Fruit fly (Drosophila melanogaster) whole organism, embryonic: ENCODE results near the gene Leash.
A peak's percentile ranks its signal among the peaks of the same experiment; 100 is the strongest.

Experiments used
- CG10543 ChIP-seq: fragments of 200-800 bp; sonication (Bioruptor generic); optimal IDR thresholded peaks from 3 replicates; lab custom pipeline; 2017; ENCODE audit warnings: missing biosample characterization, mild to moderate bottlenecking, missing genetic modification characterization, moderate library complexity
- CG10959 ChIP-seq: fragments of 200-800 bp; sonication (Bioruptor generic); IDR thresholded peaks from 2 replicates; pipeline ENCODE4 v1.3.6; 2022; ENCODE audit warnings: missing biosample characterization, missing genetic modification characterization
- CG12071 ChIP-seq: fragments of 200-800 bp; sonication (Bioruptor generic); optimal IDR thresholded peaks from 3 replicates; lab custom pipeline; 2018; ENCODE audit warnings: missing biosample characterization, mild to moderate bottlenecking, missing genetic modification characterization
- CG12659 ChIP-seq: fragments of 200-800 bp; sonication (Bioruptor generic); optimal IDR thresholded peaks from 3 replicates; lab custom pipeline; 2017; ENCODE audit warnings: mild to moderate bottlenecking, missing biosample characterization, missing genetic modification reagents, missing genetic modification characterization
- CG13287 ChIP-seq: fragments of 200-800 bp; sonication (Bioruptor generic); IDR thresholded peaks from 2 replicates; pipeline ENCODE4 v1.3.6; 2022; ENCODE audit warnings: missing biosample characterization, missing genetic modification characterization; ENCODE audit not compliant: partially characterized antibody
- CG14014 ChIP-seq: fragments of 200-800 bp; sonication (Bioruptor generic); IDR thresholded peaks from 2 replicates; pipeline ENCODE4 v1.3.6; 2022; ENCODE audit warnings: missing biosample characterization, missing genetic modification characterization
- CG2199 ChIP-seq: fragments of 200-800 bp; sonication (Bioruptor generic); IDR thresholded peaks from 3 replicates; pipeline ENCODE4 v1.3.6; 2022; ENCODE audit warnings: missing biosample characterization, missing genetic modification characterization
- CG30431 ChIP-seq: fragments of 200-800 bp; sonication (Bioruptor generic); optimal IDR thresholded peaks from 2 replicates; lab custom pipeline; 2017; ENCODE audit warnings: missing biosample characterization, missing genetic modification characterization
- CG31365 ChIP-seq: fragments of 200-800 bp; sonication (Bioruptor generic); optimal IDR thresholded peaks from 2 replicates; lab custom pipeline; 2018; ENCODE audit warnings: missing biosample characterization, mild to moderate bottlenecking, missing genetic modification characterization
- CG32772 ChIP-seq: fragments of 200-800 bp; sonication (Bioruptor generic); IDR thresholded peaks from 2 replicates; pipeline ENCODE4 v1.3.6; 2022; ENCODE audit warnings: missing biosample characterization, missing genetic modification characterization
- CG42726 ChIP-seq: fragments of 200-800 bp; sonication (Bioruptor generic); IDR thresholded peaks from 2 replicates; pipeline ENCODE4 v1.3.6; 2022; ENCODE audit warnings: missing biosample characterization, missing genetic modification characterization; ENCODE audit not compliant: partially characterized antibody
- CG6791 ChIP-seq: fragments of 200-800 bp; sonication (Bioruptor generic); IDR thresholded peaks from 3 replicates; pipeline ENCODE4 v1.3.6; 2022; ENCODE audit warnings: missing biosample characterization, missing genetic modification characterization; ENCODE audit not compliant: partially characterized antibody
- CG7357 ChIP-seq: fragments of 200-800 bp; sonication (Bioruptor generic); IDR thresholded peaks from 3 replicates; pipeline ENCODE4 v1.3.6; 2022; ENCODE audit warnings: missing biosample characterization, missing genetic modification characterization
- CG9437 ChIP-seq: fragments of 200-800 bp; sonication (Bioruptor generic); optimal IDR thresholded peaks from 2 replicates; lab custom pipeline; 2018; ENCODE audit warnings: missing biosample characterization, mild to moderate bottlenecking, missing genetic modification characterization
- CTCF ChIP-seq: fragments of 200-800 bp; sonication (Bioruptor generic); optimal IDR thresholded peaks from 2 replicates; lab custom pipeline; 2017; ENCODE audit warnings: missing biosample characterization, mild to moderate bottlenecking, missing genetic modification characterization, moderate library complexity
- Dip2 ChIP-seq: fragments of 200-800 bp; sonication (Bioruptor generic); IDR thresholded peaks from 2 replicates; pipeline ENCODE4 v1.3.6; 2022; ENCODE audit warnings: missing biosample characterization, missing genetic modification characterization
- Dip3 ChIP-seq: fragments of 200-800 bp; sonication (Bioruptor generic); optimal IDR thresholded peaks from 3 replicates; lab custom pipeline; 2016; ENCODE audit warnings: missing biosample characterization, missing genetic modification characterization
- E2f1 ChIP-seq: fragments of 200-800 bp; sonication (Bioruptor generic); IDR thresholded peaks from 2 replicates; pipeline ENCODE4 v1.3.6; 2022; ENCODE audit warnings: missing biosample characterization, missing genetic modification characterization
- Ets97D ChIP-seq: fragments of 200-800 bp; sonication (Bioruptor generic); optimal IDR thresholded peaks from 3 replicates; lab custom pipeline; 2016; ENCODE audit warnings: missing biosample characterization, missing genetic modification characterization
- Fer3 ChIP-seq: fragments of 200-800 bp; sonication (Bioruptor generic); optimal IDR thresholded peaks from 2 replicates; lab custom pipeline; 2018; ENCODE audit warnings: missing biosample characterization, mild to moderate bottlenecking, missing genetic modification characterization, moderate library complexity
- HLH4C ChIP-seq: fragments of 200-800 bp; sonication (Bioruptor generic); IDR thresholded peaks from 3 replicates; pipeline ENCODE4 v1.3.6; 2022; ENCODE audit warnings: missing biosample characterization, missing genetic modification characterization; ENCODE audit not compliant: partially characterized antibody
- Hey ChIP-seq: fragments of 200-800 bp; sonication (Bioruptor generic); optimal IDR thresholded peaks from 3 replicates; lab custom pipeline; 2018; ENCODE audit warnings: missing biosample characterization, mild to moderate bottlenecking, missing genetic modification characterization
- Hr78 ChIP-seq, 2 experiments: fragments of 200-800 bp in 1 of 2; fragments of >200 bp in 1 of 2; sonication (Bioruptor generic) in 1 of 2; optimal IDR thresholded peaks; 2 replicates each; lab custom pipeline; 2017 to 2019; ENCODE audit warnings: missing biosample characterization in 2 of 2, missing genetic modification characterization in 2 of 2, mild to moderate bottlenecking in 1 of 2, moderate library complexity in 1 of 2
- Lpt ChIP-seq: fragments of >200 bp; optimal IDR thresholded peaks from 2 replicates; lab custom pipeline; 2018; ENCODE audit warnings: missing biosample characterization, missing genetic modification characterization
- Neu2 ChIP-seq: fragments of 200-800 bp; sonication (Bioruptor generic); optimal IDR thresholded peaks from 3 replicates; lab custom pipeline; 2016; ENCODE audit warnings: missing biosample characterization, missing genetic modification characterization, borderline replicate concordance
- Opbp ChIP-seq: fragments of 200-800 bp; sonication (Bioruptor generic); IDR thresholded peaks from 3 replicates; pipeline ENCODE4 v1.3.6; 2022; ENCODE audit warnings: missing biosample characterization, missing genetic modification characterization; ENCODE audit not compliant: partially characterized antibody
- Ptx1 ChIP-seq: fragments of 200-800 bp; sonication (Bioruptor generic); IDR thresholded peaks from 2 replicates; pipeline ENCODE4 v1.3.6; 2022; ENCODE audit warnings: missing biosample characterization, missing genetic modification characterization
- Sin3A ChIP-seq: fragments of >200 bp; optimal IDR thresholded peaks from 2 replicates; lab custom pipeline; 2018
- Six4 ChIP-seq: fragments of 200-800 bp; sonication (Bioruptor generic); optimal IDR thresholded peaks from 2 replicates; lab custom pipeline; 2016; ENCODE audit warnings: missing biosample characterization, missing genetic modification characterization
- Ssrp ChIP-seq: fragments of 200-800 bp; sonication (Bioruptor generic); optimal IDR thresholded peaks from 2 replicates; lab custom pipeline; 2018; ENCODE audit warnings: missing biosample characterization, mild to moderate bottlenecking, missing genetic modification characterization, moderate library complexity
- bsh ChIP-seq, 2 experiments: fragments of 200-800 bp; sonication (Bioruptor generic); optimal IDR thresholded peaks; 2 replicates each; lab custom pipeline; 2017 to 2018; ENCODE audit warnings: mild to moderate bottlenecking in 2 of 2, missing biosample characterization in 2 of 2, missing genetic modification characterization in 2 of 2, moderate library complexity in 1 of 2
- crol ChIP-seq: fragments of 200-800 bp; sonication (Bioruptor generic); IDR thresholded peaks from 2 replicates; pipeline ENCODE4 v1.3.6; 2022; ENCODE audit warnings: missing biosample characterization, missing genetic modification characterization
- da ChIP-seq: fragments of 200-800 bp; sonication (Bioruptor generic); optimal IDR thresholded peaks from 2 replicates; lab custom pipeline; 2016; ENCODE audit warnings: missing biosample characterization, missing genetic modification characterization
- danr ChIP-seq: fragments of 200-800 bp; sonication (Bioruptor generic); IDR thresholded peaks from 2 replicates; pipeline ENCODE4 v1.3.6; 2022; ENCODE audit warnings: missing biosample characterization, missing genetic modification characterization
- disco-r ChIP-seq: fragments of 200-800 bp; sonication (Bioruptor generic); optimal IDR thresholded peaks from 2 replicates; lab custom pipeline; 2016; ENCODE audit warnings: missing biosample characterization, missing genetic modification characterization
- eve ChIP-seq, 2 experiments: fragments of >200 bp; optimal IDR thresholded peaks; 2 replicates each; lab custom pipeline; 2017; ENCODE audit warnings: missing biosample characterization in 2 of 2, missing genetic modification characterization in 2 of 2
- fd3F ChIP-seq: fragments of 200-800 bp; sonication (Bioruptor generic); optimal IDR thresholded peaks from 2 replicates; lab custom pipeline; 2018; ENCODE audit warnings: missing biosample characterization, mild to moderate bottlenecking, missing genetic modification characterization, moderate library complexity
- gcm2 ChIP-seq: fragments of 200-800 bp; sonication (Bioruptor generic); optimal IDR thresholded peaks from 2 replicates; lab custom pipeline; 2016; ENCODE audit warnings: missing biosample characterization, missing genetic modification characterization
- gfzf ChIP-seq: fragments of 200-800 bp; sonication (Bioruptor generic); optimal IDR thresholded peaks from 2 replicates; lab custom pipeline; 2016; ENCODE audit warnings: missing biosample characterization, mild to moderate bottlenecking, missing genetic modification characterization, moderate library complexity
- gsb-n ChIP-seq: fragments of 200-800 bp; sonication (Bioruptor generic); optimal IDR thresholded peaks from 3 replicates; lab custom pipeline; 2018; ENCODE audit warnings: missing biosample characterization, mild to moderate bottlenecking, missing genetic modification characterization
- hkb ChIP-seq, 2 experiments: fragments of 200-800 bp in 1 of 2; fragments of >200 bp in 1 of 2; sonication (Bioruptor generic) in 1 of 2; IDR thresholded peaks in 1 of 2; optimal IDR thresholded peaks in 1 of 2; 2 replicates each; pipeline versions ENCODE4 v1.3.6 to Lab custom; 2017 to 2022; ENCODE audit warnings: missing biosample characterization in 1 of 2, missing genetic modification characterization in 1 of 2
- onecut ChIP-seq: fragments of 200-800 bp; sonication (Bioruptor generic); IDR thresholded peaks from 2 replicates; pipeline ENCODE4 v1.3.6; 2022; ENCODE audit warnings: missing biosample characterization, missing genetic modification characterization
- sima ChIP-seq: fragments of 200-800 bp; sonication (Bioruptor generic); optimal IDR thresholded peaks from 2 replicates; lab custom pipeline; 2016; ENCODE audit warnings: missing biosample characterization, missing genetic modification characterization
- tap ChIP-seq: fragments of 200-800 bp; optimal IDR thresholded peaks from 3 replicates; lab custom pipeline; 2019; ENCODE audit warnings: missing biosample characterization, mild to moderate bottlenecking, missing genetic modification characterization, moderate library complexity
- trem ChIP-seq: fragments of 200-800 bp; optimal IDR thresholded peaks from 3 replicates; lab custom pipeline; 2019; ENCODE audit warnings: missing biosample characterization, mild to moderate bottlenecking, missing genetic modification characterization, moderate library complexity
- ttk ChIP-seq: fragments of 200-800 bp; sonication (Bioruptor generic); IDR thresholded peaks from 2 replicates; pipeline ENCODE4 v2.1.2; 2022; ENCODE audit warnings: missing biosample characterization, missing genetic modification characterization
- unc-4 ChIP-seq: fragments of 200-800 bp; sonication (Bioruptor generic); IDR thresholded peaks from 2 replicates; pipeline ENCODE4 v1.3.6; 2022; ENCODE audit warnings: missing biosample characterization, missing genetic modification characterization; ENCODE audit not compliant: partially characterized antibody
- wek ChIP-seq: fragments of 200-800 bp; sonication (Bioruptor generic); optimal IDR thresholded peaks from 3 replicates; lab custom pipeline; 2018; ENCODE audit warnings: missing biosample characterization, mild to moderate bottlenecking, missing genetic modification characterization, moderate library complexity
- yki ChIP-seq: fragments of >200 bp; optimal IDR thresholded peaks from 3 replicates; lab custom pipeline; 2018

Gene Leash

DNA sequence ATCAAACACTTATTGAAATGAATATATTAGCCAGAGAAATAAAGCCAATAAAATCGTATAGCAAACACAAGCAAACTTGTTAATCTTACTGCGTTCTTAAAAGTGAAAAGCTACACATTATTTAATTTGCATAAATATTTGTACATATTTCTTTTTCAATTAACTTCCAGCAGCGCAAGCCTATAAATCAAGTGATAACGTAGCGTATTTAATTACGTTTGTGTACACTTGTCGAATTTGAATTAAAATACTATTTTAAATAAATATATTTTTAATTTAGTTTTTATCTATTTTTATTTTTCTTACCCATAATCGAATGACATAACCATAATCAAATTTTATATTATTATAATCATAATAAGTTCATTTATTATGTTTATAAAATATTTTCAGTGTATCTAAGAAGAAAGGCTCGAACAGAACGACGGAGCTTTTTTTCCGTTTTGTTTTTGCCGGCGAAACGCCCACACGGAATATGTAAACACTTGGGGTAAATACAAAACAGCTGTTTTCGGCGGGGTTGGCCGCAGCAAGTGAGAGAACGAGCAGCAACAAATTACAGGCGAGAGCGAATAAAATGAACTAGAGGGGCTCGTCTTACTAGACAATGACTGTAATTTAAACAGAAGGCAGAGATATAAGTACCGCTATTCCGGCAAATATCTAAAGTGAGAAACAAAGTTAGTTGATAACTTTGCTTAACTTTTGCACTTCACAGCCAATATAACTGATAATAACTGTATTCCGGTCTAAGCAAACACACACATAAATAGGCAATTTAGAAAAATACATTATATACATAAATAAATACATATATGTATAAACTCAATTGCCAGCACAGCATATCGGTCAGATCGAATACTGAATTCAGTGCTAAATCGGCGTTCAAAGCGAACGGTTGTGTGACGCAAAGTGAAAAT lies 9.6 kb upstream of the Leash start, which contains the start of gene Sodh2 (continued):
- TF ChIP-seq fd3F (peak; percentile 48), ttk (GFP tag; lab: Robert Waterston, UW) (no peak), yki (lab: Kevin White, UChicago) (no peak), Ptx1 (GFP tag; lab: Robert Waterston, UW) (peak; percentile 76), disco-r (GFP tag; lab: Kevin White, UChicago) (peak; percentile 46), Dip2 (GFP tag; lab: Robert Waterston, UW) (no peak), CG30431 (GFP tag; lab: Kevin White, UChicago) (no peak), da (no peak), tap (tag; lab: Kevin White, UChicago) (peak; percentile 79), gcm2 (GFP tag; lab: Kevin White, UChicago) (no peak), Neu2 (GFP tag; lab: Kevin White, UChicago) (no peak), CG14014 (GFP tag; lab: Robert Waterston, UW) (peak; percentile 71), CG12659 (GFP tag; lab: Kevin White, UChicago) (peak; percentile 85), crol (GFP tag; lab: Robert Waterston, UW) (no peak), Six4 (peak; percentile 34), CG10959 (GFP tag; lab: Robert Waterston, UW) (no peak), unc-4 (GFP tag; lab: Robert Waterston, UW) (0 out of 2 replicates have a peak, but pooled peaks have one; percentile 15), eve (GFP tag; optimal IDR thresholded peaks at IDR 0.05; lab: Kevin White, UChicago) (no peak), CG7357 (GFP tag; lab: Robert Waterston, UW) (peak; percentile 73), gfzf (GFP tag; lab: Kevin White, UChicago) (no peak), Opbp (GFP tag; lab: Robert Waterston, UW) (no peak), Hey (tag; lab: Kevin White, UChicago) (peak; percentile 67), Ets97D (GFP tag; lab: Kevin White, UChicago) (peak; percentile 17), Ssrp (tag; lab: Kevin White, UChicago) (peak; percentile 17), hkb (optimal IDR thresholded peaks at IDR 0.05; lab: Kevin White, UChicago) (no peak), hkb (GFP tag; IDR thresholded peaks at IDR 0.05; lab: Robert Waterston, UW) (peak; percentile 76), CG32772 (GFP tag; lab: Robert Waterston, UW) (peak; percentile 73), Hr78 (GFP tag; optimal IDR thresholded peaks at IDR 0.05; lab: Kevin White, UChicago) (peak in 1 of 2 experiments; percentile 44), CG13287 (peak; percentile 23; the same call in 1 of the 2 replicates), E2f1 (GFP tag; lab: Robert Waterston, UW) (0 out of 2 replicates have a peak, but pooled peaks have one; percentile 47), CG12071 (GFP tag; lab: Kevin White, UChicago) (peak; percentile 89), CG42726 (GFP tag; lab: Robert Waterston, UW) (no peak), Dip3 (GFP tag; lab: Kevin White, UChicago) (peak; percentile 78), sima (GFP tag; lab: Kevin White, UChicago) (peak; percentile 17), wek (GFP tag; lab: Kevin White, UChicago) (peak; percentile 85), gsb-n (peak; percentile 72), Lpt (GFP tag; lab: Kevin White, UChicago) (no peak), Sin3A (lab: Kevin White, UChicago) (no peak), trem (tag; lab: Kevin White, UChicago) (peak; percentile 44), CG10543 (GFP tag; lab: Kevin White, UChicago) (peak; percentile 93), bsh (GFP tag; optimal IDR thresholded peaks at IDR 0.05; lab: Kevin White, UChicago) (peak in 1 of 2 experiments; percentile 69), CG9437 (GFP tag; lab: Kevin White, UChicago) (peak; percentile 80), CG2199 (GFP tag; lab: Robert Waterston, UW) (no peak), danr (GFP tag; lab: Robert Waterston, UW) (peak; percentile 47; the same call in 1 of the 2 replicates), CG6791 (GFP tag; lab: Robert Waterston, UW) (no peak), CG31365 (tag; lab: Kevin White, UChicago) (peak; percentile 70), onecut (GFP tag; lab: Robert Waterston, UW) (peak; percentile 68), Fer3 (tag; lab: Kevin White, UChicago) (peak; percentile 81), HLH4C (GFP tag; lab: Robert Waterston, UW) (no peak), CTCF (GFP tag; lab: Kevin White, UChicago) (peak; percentile 27)
